Fruit fly (Drosophila melanogaster) whole organism, embryonic: ENCODE measurements around the gene CG7903.

ENCODE experiments used
- Blimp-1 ChIP-seq: fragments of 200-800 bp; sonication (Bioruptor generic); optimal IDR thresholded peaks from 3 replicates; lab custom pipeline; 2018; ENCODE audit warnings: missing biosample characterization, missing genetic modification characterization, mild to moderate bottlenecking, moderate library complexity, missing genetic modification reagents
- CG10366 ChIP-seq: fragments of 200-800 bp; sonication (Bioruptor generic); IDR thresholded peaks from 2 replicates; pipeline ENCODE4 v1.3.6; 2022; ENCODE audit warnings: missing biosample characterization, missing genetic modification characterization
- CG11456 ChIP-seq: fragments of 200-800 bp; sonication (Bioruptor generic); IDR thresholded peaks from 3 replicates; pipeline ENCODE4 v1.3.6; 2022; ENCODE audit warnings: missing biosample characterization, missing genetic modification characterization
- CG11504 ChIP-seq: fragments of 200-800 bp; sonication (Bioruptor generic); optimal IDR thresholded peaks from 3 replicates; lab custom pipeline; 2019; ENCODE audit warnings: missing biosample characterization, mild to moderate bottlenecking, missing genetic modification characterization, moderate library complexity
- CG12071 ChIP-seq: fragments of 200-800 bp; sonication (Bioruptor generic); optimal IDR thresholded peaks from 3 replicates; lab custom pipeline; 2018; ENCODE audit warnings: missing biosample characterization, mild to moderate bottlenecking, missing genetic modification characterization
- CG12391 ChIP-seq: fragments of 200-800 bp; sonication (Bioruptor generic); optimal IDR thresholded peaks from 3 replicates; lab custom pipeline; 2018; ENCODE audit warnings: missing biosample characterization, mild to moderate bottlenecking, missing genetic modification characterization, moderate library complexity
- CG12769 ChIP-seq: fragments of 200-800 bp; sonication (Bioruptor generic); optimal IDR thresholded peaks from 2 replicates; lab custom pipeline; 2019; ENCODE audit warnings: missing biosample characterization, mild to moderate bottlenecking, missing genetic modification characterization, moderate library complexity
- CG15269 ChIP-seq: fragments of 200-800 bp; sonication (Bioruptor generic); optimal IDR thresholded peaks from 2 replicates; lab custom pipeline; 2018; ENCODE audit warnings: missing biosample characterization, mild to moderate bottlenecking, missing genetic modification characterization, moderate library complexity
- CG1603 ChIP-seq: fragments of 200-800 bp; sonication (Bioruptor generic); optimal IDR thresholded peaks from 2 replicates; lab custom pipeline; 2019; ENCODE audit warnings: missing biosample characterization, mild to moderate bottlenecking, missing genetic modification characterization, moderate library complexity
- CG17385 ChIP-seq: fragments of 200-800 bp; sonication (Bioruptor generic); optimal IDR thresholded peaks from 3 replicates; lab custom pipeline; 2018; ENCODE audit warnings: missing biosample characterization, mild to moderate bottlenecking, missing genetic modification characterization
- CG18599 ChIP-seq: fragments of 200-800 bp; sonication (Bioruptor generic); optimal IDR thresholded peaks from 3 replicates; lab custom pipeline; 2017; ENCODE audit warnings: missing biosample characterization, missing genetic modification characterization, mild to moderate bottlenecking, moderate library complexity, missing genetic modification reagents
- CG18764 ChIP-seq: fragments of 200-800 bp; sonication (Bioruptor generic); optimal IDR thresholded peaks from 3 replicates; lab custom pipeline; 2016; ENCODE audit warnings: missing biosample characterization, missing genetic modification characterization
- CG2712 ChIP-seq: fragments of 200-800 bp; optimal IDR thresholded peaks from 3 replicates; lab custom pipeline; 2019; ENCODE audit warnings: missing biosample characterization, mild to moderate bottlenecking, missing genetic modification characterization, moderate library complexity
- CG4282 ChIP-seq: fragments of 200-800 bp; sonication (Bioruptor generic); optimal IDR thresholded peaks from 2 replicates; lab custom pipeline; 2016; ENCODE audit warnings: missing biosample characterization, missing genetic modification characterization
- CG7786 ChIP-seq: fragments of 200-800 bp; sonication (Bioruptor generic); optimal IDR thresholded peaks from 2 replicates; lab custom pipeline; 2016; ENCODE audit warnings: missing biosample characterization, missing genetic modification characterization
- CG7839 ChIP-seq: fragments of 200-800 bp; sonication (Bioruptor generic); optimal IDR thresholded peaks from 3 replicates; lab custom pipeline; 2018; ENCODE audit warnings: missing biosample characterization, mild to moderate bottlenecking, missing genetic modification characterization, moderate library complexity
- CG8924 ChIP-seq: fragments of 200-800 bp; optimal IDR thresholded peaks from 3 replicates; lab custom pipeline; 2019; ENCODE audit warnings: missing biosample characterization, mild to moderate bottlenecking, missing genetic modification characterization, moderate library complexity
- CG9932 ChIP-seq: fragments of 200-800 bp; sonication (Bioruptor generic); IDR thresholded peaks from 2 replicates; pipeline ENCODE4 v1.3.6; 2022; ENCODE audit warnings: missing biosample characterization, missing genetic modification characterization
- D19B ChIP-seq: fragments of 200-800 bp; sonication (Bioruptor generic); optimal IDR thresholded peaks from 2 replicates; lab custom pipeline; 2017; ENCODE audit warnings: missing biosample characterization, mild to moderate bottlenecking, missing genetic modification characterization
- Dbx ChIP-seq: fragments of 200-800 bp; sonication (Bioruptor generic); IDR thresholded peaks from 3 replicates; pipeline ENCODE4 v1.3.6; 2022; ENCODE audit warnings: missing biosample characterization, missing genetic modification characterization
- Fer1 ChIP-seq: fragments of 200-800 bp; sonication (Bioruptor generic); optimal IDR thresholded peaks from 2 replicates; lab custom pipeline; 2017; ENCODE audit warnings: missing biosample characterization, mild to moderate bottlenecking, missing genetic modification characterization
- Gug ChIP-seq: fragments of 200-800 bp; sonication (Bioruptor generic); IDR thresholded peaks from 4 replicates; pipeline ENCODE4 v1.3.6; 2022; ENCODE audit warnings: missing biosample characterization, missing genetic modification characterization
- Hand ChIP-seq: fragments of 200-800 bp; sonication (Bioruptor generic); optimal IDR thresholded peaks from 2 replicates; lab custom pipeline; 2017; ENCODE audit warnings: mild to moderate bottlenecking, missing biosample characterization, missing genetic modification reagents, missing genetic modification characterization
- Nf-YA ChIP-seq: fragments of 200-800 bp; sonication (Bioruptor generic); IDR thresholded peaks from 2 replicates; pipeline ENCODE4 v1.3.6; 2022; ENCODE audit warnings: missing biosample characterization, missing genetic modification characterization
- NfI ChIP-seq: fragments of 200-800 bp; sonication (Bioruptor generic); optimal IDR thresholded peaks from 3 replicates; lab custom pipeline; 2018; ENCODE audit warnings: missing biosample characterization, mild to moderate bottlenecking, missing genetic modification characterization, moderate library complexity
- Rfx ChIP-seq: fragments of 200-800 bp; sonication (Bioruptor generic); IDR thresholded peaks from 2 replicates; pipeline ENCODE4 v1.3.6; 2022; ENCODE audit warnings: missing biosample characterization, missing genetic modification characterization
- Rx ChIP-seq: fragments of 200-800 bp; sonication (Bioruptor generic); IDR thresholded peaks from 2 replicates; pipeline ENCODE4 v1.3.6; 2022; ENCODE audit warnings: missing biosample characterization, missing genetic modification characterization
- Sox102F ChIP-seq: fragments of 200-800 bp; sonication (Bioruptor generic); optimal IDR thresholded peaks from 2 replicates; lab custom pipeline; 2018; ENCODE audit warnings: missing biosample characterization, mild to moderate bottlenecking, missing genetic modification characterization, moderate library complexity
- Tbp ChIP-seq: fragments of >200 bp; optimal IDR thresholded peaks from 2 replicates; lab custom pipeline; 2018; ENCODE audit warnings: missing biosample characterization, missing genetic modification characterization
- ara ChIP-seq: fragments of 200-800 bp; sonication (Bioruptor generic); IDR thresholded peaks from 2 replicates; pipeline ENCODE4 v1.3.6; 2022; ENCODE audit warnings: missing biosample characterization, missing genetic modification characterization
- caup ChIP-seq: fragments of 200-800 bp; sonication (Bioruptor generic); optimal IDR thresholded peaks from 3 replicates; lab custom pipeline; 2017; ENCODE audit warnings: missing biosample characterization, mild to moderate bottlenecking, missing genetic modification characterization, moderate library complexity; ENCODE audit not compliant: severe bottlenecking
- dysf ChIP-seq: fragments of 200-800 bp; sonication (Bioruptor generic); IDR thresholded peaks from 3 replicates; pipeline ENCODE4 v1.3.6; 2022; ENCODE audit warnings: missing biosample characterization, missing genetic modification characterization
- grau ChIP-seq: fragments of 200-800 bp; optimal IDR thresholded peaks from 3 replicates; lab custom pipeline; 2019; ENCODE audit warnings: missing biosample characterization, mild to moderate bottlenecking, missing genetic modification characterization, moderate library complexity
- ind ChIP-seq: fragments of 200-800 bp; sonication (Bioruptor generic); optimal IDR thresholded peaks from 3 replicates; lab custom pipeline; 2016; ENCODE audit warnings: missing biosample characterization, missing genetic modification characterization
- lab ChIP-seq: fragments of 200-800 bp; sonication (Bioruptor generic); optimal IDR thresholded peaks from 3 replicates; lab custom pipeline; 2017; ENCODE audit warnings: missing biosample characterization, missing genetic modification characterization, mild to moderate bottlenecking, moderate library complexity, missing genetic modification reagents
- lmd ChIP-seq: fragments of 200-800 bp; sonication (Bioruptor generic); IDR thresholded peaks from 2 replicates; pipeline ENCODE4 v1.3.6; 2022; ENCODE audit warnings: missing biosample characterization, missing genetic modification characterization
- mam ChIP-seq: fragments of 200-800 bp; sonication (Bioruptor generic); optimal IDR thresholded peaks from 3 replicates; lab custom pipeline; 2016; ENCODE audit warnings: missing biosample characterization, missing genetic modification characterization
- nau ChIP-seq: fragments of 200-800 bp; sonication (Bioruptor generic); optimal IDR thresholded peaks from 3 replicates; lab custom pipeline; 2017; ENCODE audit warnings: missing biosample characterization, mild to moderate bottlenecking, missing genetic modification characterization, missing genetic modification reagents
- nmo ChIP-seq: fragments of 200-800 bp; sonication (Bioruptor generic); optimal IDR thresholded peaks from 2 replicates; lab custom pipeline; 2018; ENCODE audit warnings: missing biosample characterization, mild to moderate bottlenecking, missing genetic modification characterization, moderate library complexity
- pan ChIP-seq, 4 experiments: fragments of >200 bp in 3 of 4; fragments of 200-800 bp in 1 of 4; sonication (Bioruptor generic) in 1 of 4; optimal IDR thresholded peaks in 3 of 4; IDR thresholded peaks in 1 of 4; 2 replicates each; pipeline versions ENCODE4 v1.3.6 to Lab custom; 2017 to 2022; ENCODE audit warnings: missing biosample characterization in 2 of 4, missing genetic modification characterization in 2 of 4, mixed read lengths in 1 of 4
- pfk ChIP-seq: fragments of 200-800 bp; sonication (Bioruptor generic); optimal IDR thresholded peaks from 2 replicates; lab custom pipeline; 2018; ENCODE audit warnings: missing biosample characterization, mild to moderate bottlenecking, missing genetic modification characterization, moderate library complexity
- phol ChIP-seq: fragments of 200-800 bp; sonication (Bioruptor generic); optimal IDR thresholded peaks from 3 replicates; lab custom pipeline; 2018; ENCODE audit warnings: missing biosample characterization, mild to moderate bottlenecking, missing genetic modification characterization, moderate library complexity
- prd ChIP-seq, 3 experiments: fragments of >200 bp in 2 of 3; fragments of 200-800 bp in 1 of 3; sonication (Bioruptor generic) in 1 of 3; optimal IDR thresholded peaks in 2 of 3; IDR thresholded peaks in 1 of 3; 2 replicates in 2 of 3; 3 replicates in 1 of 3; pipeline versions ENCODE4 v1.3.6 to Lab custom; 2017 to 2022; ENCODE audit warnings: missing biosample characterization in 1 of 3, missing genetic modification characterization in 1 of 3
- ranshi ChIP-seq: fragments of 200-800 bp; sonication (Bioruptor generic); IDR thresholded peaks from 2 replicates; pipeline ENCODE4 v1.3.6; 2022; ENCODE audit warnings: missing biosample characterization, missing genetic modification characterization
- salm ChIP-seq: fragments of 200-800 bp; sonication (Bioruptor generic); optimal IDR thresholded peaks from 2 replicates; lab custom pipeline; 2018; ENCODE audit warnings: missing biosample characterization, mild to moderate bottlenecking, missing genetic modification characterization
- stc ChIP-seq: fragments of 200-800 bp; sonication (Bioruptor generic); IDR thresholded peaks from 2 replicates; pipeline ENCODE4 v1.3.6; 2022; ENCODE audit warnings: missing biosample characterization, missing genetic modification characterization
- unpg ChIP-seq: fragments of 200-800 bp; sonication (Bioruptor generic); optimal IDR thresholded peaks from 3 replicates; lab custom pipeline; 2018; ENCODE audit warnings: missing biosample characterization, mild to moderate bottlenecking, missing genetic modification characterization, moderate library complexity

Gene CG7903

dm6 chr3R:29978595-29978994 lies 16.4 kb downstream of the CG7903 start (continued):
- TF ChIP-seq ind (GFP tag; lab: Kevin White, UChicago) (peak; percentile 22), lab (GFP tag; lab: Kevin White, UChicago) (peak; percentile 79), CG10366 (peak; percentile 27; the same call in 1 of the 2 replicates), CG12769 (peak; percentile 68), CG7786 (peak; percentile 8), nau (GFP tag; lab: Kevin White, UChicago) (no peak), CG11504 (tag; lab: Kevin White, UChicago) (peak; percentile 53), NfI (GFP tag; lab: Kevin White, UChicago) (peak; percentile 18), CG11456 (GFP tag; lab: Robert Waterston, UW) (0 out of 3 replicates have a peak, but pooled peaks have one; percentile 48), CG8924 (tag; lab: Kevin White, UChicago) (peak; percentile 33), ara (GFP tag; lab: Robert Waterston, UW) (peak; percentile 22; the same call in 1 of the 2 replicates), CG1603 (tag; lab: Kevin White, UChicago) (peak; percentile 41), CG17385 (GFP tag; lab: Kevin White, UChicago) (peak; percentile 37), CG12391 (tag; lab: Kevin White, UChicago) (peak; percentile 17), CG18764 (GFP tag; lab: Kevin White, UChicago) (no peak), nmo (GFP tag; lab: Kevin White, UChicago) (no peak), CG12071 (GFP tag; lab: Kevin White, UChicago) (peak; percentile 52), Dbx (peak; percentile 56; the same call in 1 of the 3 replicates), Nf-YA (GFP tag; lab: Robert Waterston, UW) (0 out of 2 replicates have a peak, but pooled peaks have one; percentile 36), dysf (peak; percentile 51; the same call in 1 of the 3 replicates), pfk (GFP tag; lab: Kevin White, UChicago) (no peak), CG18599 (GFP tag; lab: Kevin White, UChicago) (peak; percentile 83), Rx (GFP tag; lab: Robert Waterston, UW) (peak; percentile 23; the same call in 1 of the 2 replicates), Gug (GFP tag; lab: Robert Waterston, UW) (peak; percentile 4; the same call in 1 of the 4 replicates), Blimp-1 (GFP tag; lab: Kevin White, UChicago) (peak; percentile 22), mam (GFP tag; lab: Kevin White, UChicago) (peak; percentile 29), salm (tag; lab: Kevin White, UChicago) (no peak), grau (tag; lab: Kevin White, UChicago) (peak; percentile 45), lmd (GFP tag; lab: Robert Waterston, UW) (peak; percentile 53), CG7839 (peak; percentile 31), caup (GFP tag; lab: Kevin White, UChicago) (peak; percentile 37), phol (tag; lab: Kevin White, UChicago) (peak; percentile 12), CG4282 (GFP tag; lab: Kevin White, UChicago) (no peak), Fer1 (GFP tag; lab: Kevin White, UChicago) (peak; percentile 69), D19B (GFP tag; lab: Kevin White, UChicago) (no peak), unpg (GFP tag; lab: Kevin White, UChicago) (peak; percentile 13), pan (optimal IDR thresholded peaks at IDR 0.05; lab: Kevin White, UChicago) (no peak), pan (GFP tag; optimal IDR thresholded peaks at IDR 0.05 in 1 of 2, IDR thresholded peaks at IDR 0.05 in 1 of 2) (peak in 1 of 2 experiments; percentile 40), ranshi (GFP tag; lab: Robert Waterston, UW) (peak; percentile 25; the same call in 1 of the 2 replicates), stc (no peak), Hand (GFP tag; lab: Kevin White, UChicago) (peak; percentile 43), CG15269 (tag; lab: Kevin White, UChicago) (peak; percentile 36), Tbp (no peak), CG9932 (GFP tag; lab: Robert Waterston, UW) (0 out of 2 replicates have a peak, but pooled peaks have one; percentile 27), CG2712 (tag; lab: Kevin White, UChicago) (peak; percentile 5), Sox102F (GFP tag; lab: Kevin White, UChicago) (peak; percentile 47), Rfx (GFP tag; lab: Robert Waterston, UW) (peak; percentile 51), prd (optimal IDR thresholded peaks at IDR 0.05; lab: Kevin White, UChicago) (no peak), prd (GFP tag; IDR thresholded peaks at IDR 0.05; lab: Robert Waterston, UW) (peak; percentile 22; the same call in 1 of the 3 replicates)
